Worm (Caenorhabditis elegans) whole organism, L4 larva: ENCODE measurements around the gene srg-60.

Source experiments
- ama-1 ChIP-seq: fragments of 150-350 bp; optimal IDR thresholded peaks from 2 replicates; lab custom pipeline; 2014; ENCODE audit warnings: inconsistent platforms, mixed read lengths
- lin-39 ChIP-seq: fragments of 150-350 bp; optimal IDR thresholded peaks from 2 replicates; lab custom pipeline; 2014; ENCODE audit warnings: missing biosample characterization, missing genetic modification reagents, missing genetic modification characterization
- mdl-1 ChIP-seq, 2 experiments: fragments of 150-350 bp in 1 of 2; sonication (generic microtip) in 1 of 2; optimal IDR thresholded peaks; 2 replicates each; lab custom pipeline; 2014 to 2017; ENCODE audit warnings: missing biosample characterization in 2 of 2, missing genetic modification characterization in 2 of 2
- unc-39 ChIP-seq: sonication (generic microtip); optimal IDR thresholded peaks from 2 replicates; lab custom pipeline; 2017; ENCODE audit warnings: missing biosample characterization, missing genetic modification characterization

DNA sequence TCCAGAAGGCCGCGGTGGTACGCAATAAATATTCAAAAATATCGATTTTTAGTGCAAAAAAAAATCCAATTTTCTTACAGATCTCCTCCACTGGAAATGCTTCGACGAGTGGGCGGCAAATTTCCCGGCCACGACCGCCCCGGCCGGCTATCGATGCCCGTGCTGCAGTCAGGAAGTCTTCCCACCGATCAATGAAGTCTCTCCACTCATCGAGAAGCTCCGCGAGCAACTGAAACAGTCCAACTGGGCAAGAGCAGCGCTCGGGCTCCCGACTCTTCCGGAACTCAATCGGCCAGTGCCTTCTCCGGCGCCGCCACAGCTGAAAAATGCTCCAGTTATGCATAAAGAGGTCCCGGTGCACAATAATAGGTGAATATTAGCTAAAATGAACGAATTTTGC lies 26.5 kb downstream of the srg-60 start, which contains the start of gene Y45G12B.3:
- no peak for TF ChIP-seq ama-1 (lab: Kevin White, UChicago)
- TF ChIP-seq unc-39 (tag; lab: Kevin White, UChicago), result no peak
- TF ChIP-seq mdl-1 (tag; optimal IDR thresholded peaks at IDR 0.05; lab: Kevin White, UChicago), result no peak
- no peak for TF ChIP-seq lin-39 (tag; lab: Kevin White, UChicago)
